Worm (Caenorhabditis elegans) whole organism, young adult: Measurements from ENCODE around the gene sre-16.
A peak's percentile ranks its signal among the peaks of the same experiment; 100 is the strongest.

Experiments
- B0336.3 ChIP-seq: fragments of 200-800 bp; sonication (Bioruptor generic); IDR thresholded peaks from 2 replicates; pipeline ENCODE4 v1.3.6; 2022; ENCODE audit warnings: missing genetic modification characterization, missing compliant biosample characterization
- F33H1.4 ChIP-seq: fragments of 200-800 bp; sonication (Bioruptor generic); IDR thresholded peaks from 2 replicates; pipeline ENCODE4 v1.3.6; 2022; ENCODE audit warnings: missing genetic modification reagents, missing genetic modification characterization, missing compliant biosample characterization
- F55B11.4 ChIP-seq: sonication (generic microtip); optimal IDR thresholded peaks from 2 replicates; lab custom pipeline; 2016; ENCODE audit warnings: missing compliant biosample characterization, missing genetic modification characterization, borderline replicate concordance; ENCODE audit not compliant: insufficient read depth
- F57A8.1 ChIP-seq: fragments of 200-800 bp; sonication (Bioruptor generic); optimal IDR thresholded peaks from 2 replicates; lab custom pipeline; 2018; ENCODE audit warnings: mild to moderate bottlenecking, missing genetic modification characterization, moderate library complexity, missing compliant biosample characterization
- T07F8.4 ChIP-seq: sonication (generic microtip); optimal IDR thresholded peaks from 2 replicates; lab custom pipeline; 2016; ENCODE audit warnings: mild to moderate bottlenecking, missing genetic modification characterization, moderate library complexity, missing compliant biosample characterization
- Y53F4B.3 ChIP-seq: fragments of 200-800 bp; sonication (Bioruptor generic); IDR thresholded peaks from 2 replicates; pipeline ENCODE4 v1.3.6; 2022; ENCODE audit warnings: missing genetic modification reagents, missing genetic modification characterization, missing compliant biosample characterization
- Y95B8A.8 ChIP-seq: fragments of 200-800 bp; sonication (Bioruptor generic); IDR thresholded peaks from 2 replicates; pipeline ENCODE4 v1.3.6; 2022; ENCODE audit warnings: missing genetic modification reagents, missing genetic modification characterization, missing compliant biosample characterization
- ZK185.1 ChIP-seq: sonication (generic microtip); optimal IDR thresholded peaks from 2 replicates; lab custom pipeline; 2016; ENCODE audit warnings: mild to moderate bottlenecking, missing genetic modification characterization, missing compliant biosample characterization; ENCODE audit not compliant: poor library complexity, severe bottlenecking
- aptf-2 ChIP-seq: fragments of 200-800 bp; sonication (Bioruptor generic); conservative IDR thresholded peaks from 2 replicates; pipeline ENCODE4 v1.3.6; 2022; ENCODE audit warnings: missing genetic modification reagents, missing genetic modification characterization, missing compliant biosample characterization
- aptf-3 ChIP-seq: fragments of 200-800 bp; sonication (Bioruptor generic); IDR thresholded peaks from 2 replicates; pipeline ENCODE4 v1.3.6; 2022; ENCODE audit warnings: missing genetic modification characterization, missing compliant biosample characterization
- atf-7 ChIP-seq: sonication (generic microtip); optimal IDR thresholded peaks from 2 replicates; lab custom pipeline; 2017; ENCODE audit warnings: mild to moderate bottlenecking, missing genetic modification characterization, missing compliant biosample characterization
- ccch-3 ChIP-seq: fragments of 200-800 bp; sonication (Bioruptor generic); optimal IDR thresholded peaks from 2 replicates; lab custom pipeline; 2018; ENCODE audit warnings: mild to moderate bottlenecking, missing genetic modification characterization, missing compliant biosample characterization
- cebp-1 ChIP-seq, 2 experiments: fragments of 200-800 bp in 1 of 2; sonication (Bioruptor generic) in 1 of 2; sonication (generic microtip) in 1 of 2; IDR thresholded peaks in 1 of 2; optimal IDR thresholded peaks in 1 of 2; 2 replicates each; pipeline versions ENCODE4 v1.3.6 to Lab custom; 2017 to 2022; ENCODE audit warnings: missing compliant biosample characterization in 2 of 2, missing genetic modification characterization in 2 of 2, mild to moderate bottlenecking in 1 of 2, missing genetic modification reagents in 1 of 2, moderate library complexity in 1 of 2
- ceh-27 ChIP-seq: fragments of 200-800 bp; sonication (Bioruptor generic); optimal IDR thresholded peaks from 2 replicates; lab custom pipeline; 2018; ENCODE audit warnings: mild to moderate bottlenecking, missing genetic modification characterization, moderate library complexity, missing compliant biosample characterization
- ceh-79 ChIP-seq: sonication (generic microtip); optimal IDR thresholded peaks from 2 replicates; lab custom pipeline; 2017; ENCODE audit warnings: mild to moderate bottlenecking, missing genetic modification characterization, missing compliant biosample characterization
- chd-7 ChIP-seq: sonication (generic microtip); optimal IDR thresholded peaks from 2 replicates; lab custom pipeline; 2016; ENCODE audit warnings: mild to moderate bottlenecking, missing genetic modification characterization, moderate library complexity, missing compliant biosample characterization
- dox-1 ChIP-seq: fragments of 200-800 bp; sonication (Bioruptor generic); IDR thresholded peaks from 2 replicates; pipeline ENCODE4 v1.3.6; 2022; ENCODE audit warnings: missing genetic modification reagents, missing genetic modification characterization, missing compliant biosample characterization
- ekl-4 ChIP-seq: fragments of 200-800 bp; sonication (Bioruptor generic); IDR thresholded peaks from 2 replicates; pipeline ENCODE4 v1.3.6; 2022; ENCODE audit warnings: missing genetic modification reagents, missing genetic modification characterization, missing compliant biosample characterization
- ets-4 ChIP-seq: fragments of 200-800 bp; sonication (Bioruptor generic); optimal IDR thresholded peaks from 2 replicates; lab custom pipeline; 2018; ENCODE audit warnings: mild to moderate bottlenecking, missing genetic modification characterization, missing compliant biosample characterization
- fkh-3 ChIP-seq: sonication (generic microtip); optimal IDR thresholded peaks from 2 replicates; lab custom pipeline; 2016; ENCODE audit warnings: mild to moderate bottlenecking, missing genetic modification characterization, missing compliant biosample characterization
- let-607 ChIP-seq, 2 experiments: fragments of 200-800 bp in 1 of 2; sonication (Bioruptor generic) in 1 of 2; sonication (generic microtip) in 1 of 2; optimal IDR thresholded peaks; 2 replicates each; lab custom pipeline; 2016 to 2018; ENCODE audit warnings: mild to moderate bottlenecking in 2 of 2, missing compliant biosample characterization in 2 of 2, missing genetic modification characterization in 2 of 2, moderate library complexity in 2 of 2, missing genotype in 1 of 2
- lin-26 ChIP-seq: fragments of 200-800 bp; sonication (Bioruptor generic); IDR thresholded peaks from 2 replicates; pipeline ENCODE4 v1.3.6; 2022; ENCODE audit warnings: missing genetic modification reagents, missing genetic modification characterization, missing compliant biosample characterization
- lir-1 ChIP-seq: fragments of 200-800 bp; sonication (Bioruptor generic); conservative IDR thresholded peaks from 2 replicates; pipeline ENCODE4 v1.3.6; 2022; ENCODE audit warnings: missing genetic modification reagents, missing genetic modification characterization, missing compliant biosample characterization
- madf-10 ChIP-seq: sonication (generic microtip); optimal IDR thresholded peaks from 2 replicates; lab custom pipeline; 2016; ENCODE audit warnings: mild to moderate bottlenecking, missing genetic modification characterization, missing compliant biosample characterization
- nfyb-1 ChIP-seq: fragments of 200-800 bp; sonication (Bioruptor generic); IDR thresholded peaks from 2 replicates; pipeline ENCODE4 v1.3.6; 2022; ENCODE audit warnings: missing genetic modification reagents, missing genetic modification characterization, missing compliant biosample characterization
- nhr-80 ChIP-seq: sonication (generic microtip); optimal IDR thresholded peaks from 2 replicates; lab custom pipeline; 2016; ENCODE audit warnings: missing genetic modification characterization, missing compliant biosample characterization
- nhr-90 ChIP-seq: sonication (generic microtip); optimal IDR thresholded peaks from 2 replicates; lab custom pipeline; 2016; ENCODE audit warnings: missing genotype, mild to moderate bottlenecking, missing genetic modification characterization, missing compliant biosample characterization
- pbrm-1 ChIP-seq: fragments of 200-800 bp; sonication (Bioruptor generic); IDR thresholded peaks from 2 replicates; pipeline ENCODE4 v1.3.6; 2022; ENCODE audit warnings: missing genetic modification reagents, missing genetic modification characterization, missing compliant biosample characterization
- pha-4 ChIP-seq: fragments of 150-350 bp; sonication (generic microtip); optimal IDR thresholded peaks from 2 replicates; lab custom pipeline; 2014; ENCODE audit warnings: missing biosample characterization, missing genetic modification reagents, missing genetic modification characterization
- rec-8 ChIP-seq, 2 experiments: sonication (generic microtip); optimal IDR thresholded peaks; 2 replicates each; lab custom pipeline; 2016; ENCODE audit warnings: mild to moderate bottlenecking in 2 of 2, missing genetic modification characterization in 2 of 2, missing genetic modification reagents in 2 of 2, missing genotype in 2 of 2, missing biosample characterization in 1 of 2, missing compliant biosample characterization in 1 of 2, moderate library complexity in 1 of 2
- snpc-1.1 ChIP-seq: sonication (generic microtip); optimal IDR thresholded peaks from 2 replicates; lab custom pipeline; 2017; ENCODE audit warnings: missing genetic modification characterization, mild to moderate bottlenecking, missing compliant biosample characterization, antibody characterized with exemption, moderate library complexity, missing genotype, missing genetic modification reagents; ENCODE audit not compliant: insufficient read depth
- snpc-4 ChIP-seq, 5 experiments: fragments of 150-350 bp in 1 of 5; sonication (generic microtip) in 4 of 5; optimal IDR thresholded peaks; 2 replicates each; lab custom pipeline; 2014 to 2018; ENCODE audit warnings: missing genetic modification characterization in 5 of 5, missing biosample characterization in 3 of 5, antibody characterized with exemption in 2 of 5, mild to moderate bottlenecking in 2 of 5, missing compliant biosample characterization in 2 of 5, missing genotype in 2 of 5, moderate library complexity in 2 of 5, missing genetic modification reagents in 1 of 5
- somi-1 ChIP-seq: fragments of 200-800 bp; sonication (Bioruptor generic); optimal IDR thresholded peaks from 2 replicates; lab custom pipeline; 2018; ENCODE audit warnings: mild to moderate bottlenecking, missing genetic modification characterization, missing compliant biosample characterization
- sptf-2 ChIP-seq: fragments of 200-800 bp; sonication (Bioruptor generic); optimal IDR thresholded peaks from 2 replicates; lab custom pipeline; 2018; ENCODE audit warnings: mild to moderate bottlenecking, missing genetic modification characterization, missing compliant biosample characterization
- tlf-1 ChIP-seq: fragments of 200-800 bp; sonication (Bioruptor generic); optimal IDR thresholded peaks from 2 replicates; lab custom pipeline; 2018; ENCODE audit warnings: mild to moderate bottlenecking, missing genetic modification characterization, missing compliant biosample characterization
- unc-130 ChIP-seq: sonication (generic microtip); optimal IDR thresholded peaks from 2 replicates; lab custom pipeline; 2016; ENCODE audit warnings: missing genetic modification reagents, missing genetic modification characterization, missing compliant biosample characterization
- unc-62 ChIP-seq: fragments of 150-350 bp; optimal IDR thresholded peaks from 2 replicates; lab custom pipeline; 2014; ENCODE audit warnings: missing biosample characterization, missing genetic modification reagents, missing genetic modification characterization
- xnd-1 ChIP-seq: sonication (generic microtip); optimal IDR thresholded peaks from 2 replicates; lab custom pipeline; 2016; ENCODE audit warnings: missing genotype, missing genetic modification reagents, missing genetic modification characterization, missing compliant biosample characterization
- zfh-2 ChIP-seq: fragments of 200-800 bp; sonication (Bioruptor generic); conservative IDR thresholded peaks from 2 replicates; pipeline ENCODE4 v1.3.6; 2022; ENCODE audit warnings: missing genetic modification reagents, missing genetic modification characterization, missing compliant biosample characterization
- zim-3 ChIP-seq: sonication (generic microtip); optimal IDR thresholded peaks from 2 replicates; lab custom pipeline; 2017; ENCODE audit warnings: mild to moderate bottlenecking, missing genetic modification characterization, moderate library complexity, missing compliant biosample characterization
- ztf-28 ChIP-seq: fragments of 200-800 bp; sonication (Bioruptor generic); IDR thresholded peaks from 2 replicates; pipeline ENCODE4 v1.3.6; 2022; ENCODE audit warnings: missing genetic modification reagents, missing genetic modification characterization, missing compliant biosample characterization
- ztf-6 ChIP-seq: fragments of 200-800 bp; sonication (Bioruptor generic); IDR thresholded peaks from 2 replicates; pipeline ENCODE4 v1.3.6; 2022; ENCODE audit warnings: missing genetic modification reagents, missing genetic modification characterization, missing compliant biosample characterization

sre-16 gene

ce11 chrIV:12199538-12200158, 36.3 kb downstream of the sre-16 start:
- no peak for TF ChIP-seq somi-1
- TF ChIP-seq ets-4 (GFP tag; lab: Kevin White, UChicago) = no peak
- TF ChIP-seq let-607 (tag; optimal IDR thresholded peaks at IDR 0.05; lab: Kevin White, UChicago) = peak in 1 of 2 experiments; percentile 18
- 0 out of 2 replicates have a peak, but pooled peaks have one; percentile 5 for TF ChIP-seq dox-1
- TF ChIP-seq ccch-3 = no peak
- no peak for TF ChIP-seq ekl-4 (GFP tag; lab: Robert Waterston, UW)
- TF ChIP-seq ztf-6 (GFP tag; lab: Robert Waterston, UW) = no peak
- no peak for TF ChIP-seq xnd-1
- no peak for TF ChIP-seq rec-8 (tag; optimal IDR thresholded peaks at IDR 0.05; lab: Kevin White, UChicago)
- no peak for TF ChIP-seq ceh-79 (tag; lab: Kevin White, UChicago)
- no peak for TF ChIP-seq F55B11.4 (tag; lab: Kevin White, UChicago)
- TF ChIP-seq F33H1.4 = no peak
- no peak for TF ChIP-seq cebp-1 (GFP tag; IDR thresholded peaks at IDR 0.05; lab: Robert Waterston, UW)
- peak; percentile 43 for TF ChIP-seq cebp-1 (tag; optimal IDR thresholded peaks at IDR 0.05; lab: Kevin White, UChicago)
- TF ChIP-seq aptf-3 (GFP tag; lab: Robert Waterston, UW) = no peak
- no peak for TF ChIP-seq madf-10 (tag; lab: Kevin White, UChicago)
- TF ChIP-seq B0336.3 (GFP tag; lab: Robert Waterston, UW) = peak; percentile 64
- no peak for TF ChIP-seq ceh-27 (GFP tag; lab: Kevin White, UChicago)
- TF ChIP-seq Y53F4B.3 = no peak
- TF ChIP-seq zim-3 (tag; lab: Kevin White, UChicago) = no peak
- TF ChIP-seq tlf-1 = no peak
- TF ChIP-seq snpc-4 (GFP tag; optimal IDR thresholded peaks at IDR 0.05; lab: Kevin White, UChicago) = no peak
- TF ChIP-seq snpc-4 (tag; optimal IDR thresholded peaks at IDR 0.05; lab: Kevin White, UChicago) = no peak
- TF ChIP-seq ZK185.1 = no peak
- TF ChIP-seq F57A8.1 (GFP tag; lab: Kevin White, UChicago) = no peak
- peak; percentile 21 for TF ChIP-seq nhr-90 (tag; lab: Kevin White, UChicago)
- no peak for TF ChIP-seq sptf-2 (GFP tag; lab: Kevin White, UChicago)
- peak; percentile 5 for TF ChIP-seq atf-7 (tag; lab: Kevin White, UChicago)
- TF ChIP-seq ztf-28 (GFP tag; lab: Robert Waterston, UW) = no peak
- no peak for TF ChIP-seq lin-26 (GFP tag; lab: Robert Waterston, UW)
- 0 out of 2 replicates have a peak, but pooled peaks have one; percentile 30 for TF ChIP-seq nfyb-1 (GFP tag; lab: Robert Waterston, UW)
- no peak for TF ChIP-seq fkh-3
- TF ChIP-seq nhr-80 (tag; lab: Kevin White, UChicago) = peak; percentile 66

- TF ChIP-seq nfyb-1 (GFP tag; lab: Robert Waterston, UW) (0 out of 2 replicates have a peak, but pooled peaks have one; percentile 28), B0336.3 (GFP tag; lab: Robert Waterston, UW) (no peak), T07F8.4 (tag; lab: Kevin White, UChicago) (no peak), ceh-27 (GFP tag; lab: Kevin White, UChicago) (peak; percentile 53), F33H1.4 (no peak), chd-7 (tag; lab: Kevin White, UChicago) (no peak)
Measured at ce11 chrIV:12198816-12199215, 37.1 kb downstream of the sre-16 start.

DNA sequence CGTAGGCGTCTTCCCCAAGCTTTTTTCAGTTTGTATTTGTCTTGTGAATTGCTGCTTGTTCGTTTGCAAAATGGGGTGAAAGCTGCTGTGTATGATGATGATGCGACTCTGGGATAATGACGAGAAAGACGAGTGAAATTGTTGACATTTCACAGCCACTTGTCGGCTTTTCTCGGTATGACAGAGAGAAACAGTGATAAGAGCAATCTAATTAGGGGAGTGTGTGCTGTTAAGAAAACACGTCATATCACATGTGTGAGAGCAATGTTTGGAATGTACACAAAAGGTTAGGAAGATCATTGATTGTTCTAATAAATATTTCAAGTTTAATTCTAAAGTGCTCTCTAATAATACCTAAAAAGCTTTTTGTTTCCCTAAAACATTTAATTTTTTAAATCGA, 38.2 kb downstream of the sre-16 start:
- no peak for TF ChIP-seq aptf-2 (GFP tag; lab: Robert Waterston, UW)
- TF ChIP-seq unc-62 (GFP tag; lab: Kevin White, UChicago) = peak; percentile 39
- 0 out of 2 replicates have a peak, but pooled peaks have one; percentile 23 for TF ChIP-seq Y95B8A.8 (GFP tag; lab: Robert Waterston, UW)
- TF ChIP-seq chd-7 (tag; lab: Kevin White, UChicago) = peak; percentile 39
- 0 out of 2 replicates have a peak, but pooled peaks have one; percentile 37 for TF ChIP-seq lir-1 (GFP tag; lab: Robert Waterston, UW)
- TF ChIP-seq dox-1 = 0 out of 2 replicates have a peak, but pooled peaks have one; percentile 24
- peak; percentile 9; the same call in 1 of the 2 replicates for TF ChIP-seq nfyb-1 (GFP tag; lab: Robert Waterston, UW)
- TF ChIP-seq unc-130 (GFP tag; lab: Kevin White, UChicago) = no peak
- TF ChIP-seq zfh-2 (GFP tag; lab: Robert Waterston, UW) = no peak
- peak; percentile 70 for TF ChIP-seq pha-4 (tag; lab: Kevin White, UChicago)
- peak; percentile 78 for TF ChIP-seq atf-7 (tag; lab: Kevin White, UChicago)
- peak; percentile 38 for TF ChIP-seq nhr-80 (tag; lab: Kevin White, UChicago)
- TF ChIP-seq snpc-1.1 (tag; lab: Kevin White, UChicago) = no peak
- TF ChIP-seq pbrm-1 (GFP tag; lab: Robert Waterston, UW) = 0 out of 2 replicates have a peak, but pooled peaks have one; percentile 15
